Worm (Caenorhabditis elegans) whole organism, L4 larva: ENCODE data around the gene math-6.
A peak's percentile ranks its signal among the peaks of the same experiment; 100 is the strongest.

Experiments
- D1046.2 ChIP-seq: fragments of 200-800 bp; sonication (Bioruptor generic); IDR thresholded peaks from 2 replicates; pipeline ENCODE4 v1.3.6; 2022; ENCODE audit warnings: missing genetic modification characterization, missing compliant biosample characterization
- F10B5.3 ChIP-seq: sonication (generic microtip); optimal IDR thresholded peaks from 2 replicates; lab custom pipeline; 2016; ENCODE audit warnings: mild to moderate bottlenecking, missing genetic modification characterization, missing compliant biosample characterization
- Y105C5A.15 ChIP-seq: fragments of 200-800 bp; sonication (Bioruptor generic); IDR thresholded peaks from 2 replicates; pipeline ENCODE4 v1.3.6; 2022; ENCODE audit warnings: missing genetic modification characterization, missing compliant biosample characterization
- Y75B8A.6 ChIP-seq: fragments of 200-800 bp; sonication (Bioruptor generic); IDR thresholded peaks from 2 replicates; pipeline ENCODE4 v1.3.6; 2022; ENCODE audit warnings: missing genetic modification reagents, missing genetic modification characterization, missing compliant biosample characterization
- aha-1 ChIP-seq: fragments of 150-350 bp; peaks from one replicate; lab custom pipeline; 2014; ENCODE audit warnings: missing biosample characterization, missing genetic modification characterization
- ceh-32 ChIP-seq: sonication (generic microtip); optimal IDR thresholded peaks from 2 replicates; lab custom pipeline; 2016; ENCODE audit warnings: mild to moderate bottlenecking, missing genetic modification characterization, missing compliant biosample characterization; ENCODE audit not compliant: poor library complexity
- ceh-82 ChIP-seq: sonication (generic microtip); optimal IDR thresholded peaks from 2 replicates; lab custom pipeline; 2017; ENCODE audit warnings: missing biosample characterization, missing genetic modification characterization
- ctbp-1 ChIP-seq: fragments of 200-800 bp; sonication (Bioruptor generic); IDR thresholded peaks from 2 replicates; pipeline ENCODE4 v1.3.6; 2022; ENCODE audit warnings: missing genetic modification reagents, missing genetic modification characterization, missing compliant biosample characterization
- daf-12 ChIP-seq: fragments of 150-350 bp; optimal IDR thresholded peaks from 2 replicates; lab custom pipeline; 2014; ENCODE audit warnings: missing biosample characterization, missing genetic modification reagents, missing genetic modification characterization
- daf-16 ChIP-seq, 3 experiments: sonication (generic microtip); optimal IDR thresholded peaks; 2 replicates each; lab custom pipeline; 2016 to 2017; ENCODE audit warnings: missing genetic modification characterization in 3 of 3, missing genetic modification reagents in 3 of 3, mild to moderate bottlenecking in 2 of 3, missing compliant biosample characterization in 2 of 3, missing biosample characterization in 1 of 3, moderate library complexity in 1 of 3
- daf-19 ChIP-seq: fragments of 200-800 bp; sonication (Bioruptor generic); conservative IDR thresholded peaks from 2 replicates; pipeline ENCODE4 v1.3.6; 2022; ENCODE audit warnings: missing genetic modification characterization, missing compliant biosample characterization
- dmd-8 ChIP-seq: fragments of 200-800 bp; sonication (Bioruptor generic); IDR thresholded peaks from 2 replicates; pipeline ENCODE4 v1.3.6; 2022; ENCODE audit warnings: missing genetic modification characterization, missing compliant biosample characterization
- dmd-9 ChIP-seq: fragments of 200-800 bp; sonication (Bioruptor generic); IDR thresholded peaks from 2 replicates; pipeline ENCODE4 v1.3.6; 2022; ENCODE audit warnings: missing genetic modification reagents, missing genetic modification characterization, missing compliant biosample characterization
- dpl-1 ChIP-seq: fragments of 150-350 bp; optimal IDR thresholded peaks from 2 replicates; lab custom pipeline; 2014; ENCODE audit warnings: missing biosample characterization, missing genetic modification reagents, missing genetic modification characterization
- duxl-1 ChIP-seq: sonication (generic microtip); optimal IDR thresholded peaks from 2 replicates; lab custom pipeline; 2016; ENCODE audit warnings: mild to moderate bottlenecking, missing genetic modification characterization, moderate library complexity, missing compliant biosample characterization; ENCODE audit not compliant: poor library complexity
- egl-43 ChIP-seq: fragments of 200-800 bp; sonication (Bioruptor generic); IDR thresholded peaks from 2 replicates; pipeline ENCODE4 v1.3.6; 2022; ENCODE audit warnings: missing genetic modification reagents, missing genetic modification characterization, missing compliant biosample characterization
- fkh-10 ChIP-seq: fragments of 150-350 bp; optimal IDR thresholded peaks from 2 replicates; lab custom pipeline; 2014; ENCODE audit warnings: missing biosample characterization, missing genetic modification reagents, missing genetic modification characterization
- fos-1 ChIP-seq: fragments of 150-350 bp; optimal IDR thresholded peaks from 2 replicates; lab custom pipeline; 2014; ENCODE audit warnings: missing biosample characterization, missing genetic modification characterization
- hlh-11 ChIP-seq: fragments of 200-800 bp; sonication (Bioruptor generic); optimal IDR thresholded peaks from 2 replicates; lab custom pipeline; 2018; ENCODE audit warnings: mild to moderate bottlenecking, missing genetic modification characterization, missing compliant biosample characterization
- mdt-29 ChIP-seq: fragments of 200-800 bp; sonication (Bioruptor generic); IDR thresholded peaks from 2 replicates; pipeline ENCODE4 v1.3.6; 2022; ENCODE audit warnings: missing genetic modification reagents, missing genetic modification characterization, missing compliant biosample characterization
- mep-1 ChIP-seq: fragments of 150-350 bp; sonication (generic microtip); optimal IDR thresholded peaks from 3 replicates; lab custom pipeline; 2014; ENCODE audit warnings: missing biosample characterization, missing genetic modification characterization
- mxl-2 ChIP-seq: fragments of 200-800 bp; sonication (Bioruptor generic); conservative IDR thresholded peaks from 2 replicates; pipeline ENCODE4 v1.3.6; 2022; ENCODE audit warnings: missing genetic modification reagents, missing genetic modification characterization, missing compliant biosample characterization
- nhr-111 ChIP-seq: fragments of 200-800 bp; sonication (Bioruptor generic); optimal IDR thresholded peaks from 2 replicates; lab custom pipeline; 2018; ENCODE audit warnings: mild to moderate bottlenecking, missing genetic modification characterization, missing compliant biosample characterization
- nhr-25 ChIP-seq: sonication (generic microtip); optimal IDR thresholded peaks from 2 replicates; lab custom pipeline; 2017; ENCODE audit warnings: missing genetic modification characterization, mild to moderate bottlenecking, missing compliant biosample characterization, antibody characterized with exemption, moderate library complexity, borderline replicate concordance; ENCODE audit not compliant: insufficient read depth
- nhr-6 ChIP-seq: fragments of 150-350 bp; optimal IDR thresholded peaks from 2 replicates; lab custom pipeline; 2014; ENCODE audit warnings: missing biosample characterization, missing genetic modification characterization
- nhr-76 ChIP-seq: fragments of 150-350 bp; optimal IDR thresholded peaks from 2 replicates; lab custom pipeline; 2014; ENCODE audit warnings: missing biosample characterization, missing genetic modification characterization
- nhr-77 ChIP-seq: fragments of 150-350 bp; optimal IDR thresholded peaks from 2 replicates; lab custom pipeline; 2014; ENCODE audit warnings: missing biosample characterization, missing genetic modification characterization
- saeg-2 ChIP-seq: fragments of 200-800 bp; sonication (Bioruptor generic); IDR thresholded peaks from 2 replicates; pipeline ENCODE4 v1.3.6; 2022; ENCODE audit warnings: missing genetic modification reagents, missing genetic modification characterization, missing compliant biosample characterization
- snpc-1.2 ChIP-seq: fragments of 200-800 bp; sonication (Bioruptor generic); IDR thresholded peaks from 2 replicates; pipeline ENCODE4 v1.3.6; 2022; ENCODE audit warnings: missing genetic modification reagents, missing genetic modification characterization, missing compliant biosample characterization
- spr-1 ChIP-seq: sonication (generic microtip); optimal IDR thresholded peaks from 2 replicates; lab custom pipeline; 2016; ENCODE audit warnings: mild to moderate bottlenecking, missing genetic modification characterization, missing compliant biosample characterization
- unc-39 ChIP-seq: sonication (generic microtip); optimal IDR thresholded peaks from 2 replicates; lab custom pipeline; 2017; ENCODE audit warnings: missing biosample characterization, missing genetic modification characterization
- unc-62 ChIP-seq, 3 experiments: fragments of 150-350 bp in 1 of 3; sonication (generic microtip); optimal IDR thresholded peaks in 2 of 3; peaks in 1 of 3; 1 replicate in 1 of 3; 2 replicates in 2 of 3; lab custom pipeline; 2014 to 2017; ENCODE audit warnings: missing biosample characterization in 3 of 3, missing genetic modification characterization in 3 of 3, missing genetic modification reagents in 3 of 3, missing genotype in 1 of 3
- vab-7 ChIP-seq: fragments of 200-800 bp; sonication (Bioruptor generic); IDR thresholded peaks from 2 replicates; pipeline ENCODE4 v1.3.6; 2022; ENCODE audit warnings: missing genetic modification reagents, missing genetic modification characterization, missing compliant biosample characterization
- zip-11 ChIP-seq: fragments of 200-800 bp; sonication (Bioruptor generic); IDR thresholded peaks from 2 replicates; pipeline ENCODE4 v1.3.6; 2022; ENCODE audit warnings: missing genetic modification characterization, missing compliant biosample characterization

Gene math-6

ce11 chrII:1850840-1851294 is 33.7 kb downstream of the math-6 start, which contains the start of gene C52E2.3:
TSS of gene C52E2.3 (plus strand) at chrII:1851244.
- TF ChIP-seq nhr-77 (tag; lab: Kevin White, UChicago) (no peak), hlh-11 (peak; percentile 6)

- TF ChIP-seq mdt-29 (GFP tag; lab: Robert Waterston, UW) (no peak), ceh-82 (no peak), snpc-1.2 (GFP tag; lab: Robert Waterston, UW) (no peak), mep-1 (tag; lab: Kevin White, UChicago) (no peak), saeg-2 (GFP tag; lab: Robert Waterston, UW) (no peak), daf-19 (GFP tag; lab: Robert Waterston, UW) (no peak), hlh-11 (no peak), D1046.2 (no peak), vab-7 (GFP tag; lab: Robert Waterston, UW) (no peak), fkh-10 (GFP tag; lab: Kevin White, UChicago) (no peak), mxl-2 (no peak), daf-12 (tag; lab: Kevin White, UChicago) (no peak), ctbp-1 (GFP tag; lab: Robert Waterston, UW) (no peak), nhr-76 (no peak), ceh-32 (no peak), dmd-8 (no peak), Y105C5A.15 (GFP tag; lab: Robert Waterston, UW) (no peak), F10B5.3 (tag; lab: Kevin White, UChicago) (no peak)
- TF ChIP-seq, all 104 proteins: peak for 0
These were observed 34.2 kb downstream of the math-6 start, which contains the start of gene fbxb-96 for ce11 chrII:1850299-1850698. TSS of gene fbxb-96 (minus strand) at chrII:1850399.

ce11 chrII:1848109-1848508 is 36.4 kb downstream of the math-6 start, which contains the start of gene fbxb-97:
TSS of gene fbxb-97 (minus strand) at chrII:1848161.
- TF ChIP-seq zip-11 (GFP tag; lab: Robert Waterston, UW) = no peak
- 0 out of 2 replicates have a peak, but pooled peaks have one; percentile 51 for TF ChIP-seq egl-43 (GFP tag; lab: Robert Waterston, UW)
- no peak for TF ChIP-seq Y105C5A.15 (GFP tag; lab: Robert Waterston, UW)
- no peak for TF ChIP-seq nhr-6
- TF ChIP-seq saeg-2 (GFP tag; lab: Robert Waterston, UW) = no peak
- TF ChIP-seq dpl-1 (GFP tag; lab: Kevin White, UChicago) = no peak
- TF ChIP-seq unc-62 (GFP tag; optimal IDR thresholded peaks at IDR 0.05 in 1 of 2; lab: Kevin White, UChicago) = peak in 1 of 2 experiments; percentile 10
- TF ChIP-seq unc-62 (tag; optimal IDR thresholded peaks at IDR 0.05; lab: Kevin White, UChicago) = no peak
- TF ChIP-seq Y75B8A.6 (GFP tag; lab: Robert Waterston, UW) = no peak
- TF ChIP-seq spr-1 (tag; lab: Kevin White, UChicago) = no peak
- no peak for TF ChIP-seq unc-39
- no peak for TF ChIP-seq hlh-11
- TF ChIP-seq aha-1 (tag; lab: Kevin White, UChicago) = no peak
- peak; percentile 91 for TF ChIP-seq duxl-1
- no peak for TF ChIP-seq fos-1 (tag; lab: Kevin White, UChicago)

ce11 chrII:1844552-1844951 is 40.0 kb downstream of the math-6 start:
- TF ChIP-seq daf-16 (GFP tag; optimal IDR thresholded peaks at IDR 0.05; lab: Kevin White, UChicago) = no peak
- no peak for TF ChIP-seq daf-16 (tag; optimal IDR thresholded peaks at IDR 0.05; lab: Kevin White, UChicago)
- TF ChIP-seq ceh-82 = no peak
- TF ChIP-seq nhr-25 (tag; lab: Kevin White, UChicago) = no peak
- no peak for TF ChIP-seq dmd-9
- no peak for TF ChIP-seq zip-11 (GFP tag; lab: Robert Waterston, UW)
- TF ChIP-seq nhr-111 (GFP tag; lab: Kevin White, UChicago) = no peak
